Fruit fly (Drosophila melanogaster) whole organism, pupa: ENCODE measurements around the gene Trl.
A peak's percentile ranks its signal among the peaks of the same experiment; 100 is the strongest.

Experiments
- CG10348 ChIP-seq: fragments of 200-800 bp; sonication (Bioruptor generic); IDR thresholded peaks from 2 replicates; pipeline ENCODE4 v1.3.6; 2022; ENCODE audit warnings: missing biosample characterization, missing genetic modification characterization
- CG12605 ChIP-seq: fragments of 200-800 bp; sonication (Bioruptor generic); IDR thresholded peaks from 2 replicates; pipeline ENCODE4 v1.3.6; 2022; ENCODE audit warnings: missing biosample characterization, missing genetic modification characterization
- CG13204 ChIP-seq: fragments of 200-800 bp; sonication (Bioruptor generic); optimal IDR thresholded peaks from 2 replicates; lab custom pipeline; 2018; ENCODE audit warnings: missing biosample characterization, mild to moderate bottlenecking, missing genetic modification characterization, moderate library complexity
- CG14655 ChIP-seq: fragments of 200-800 bp; sonication (Bioruptor generic); optimal IDR thresholded peaks from 3 replicates; lab custom pipeline; 2017; ENCODE audit warnings: mild to moderate bottlenecking, missing biosample characterization, missing genetic modification reagents, missing genetic modification characterization
- CG15710 ChIP-seq: fragments of 200-800 bp; sonication (Bioruptor generic); optimal IDR thresholded peaks from 2 replicates; lab custom pipeline; 2018; ENCODE audit warnings: missing biosample characterization, mild to moderate bottlenecking, missing genetic modification characterization, moderate library complexity
- CG17806 ChIP-seq: fragments of 200-800 bp; sonication (Bioruptor generic); optimal IDR thresholded peaks from 2 replicates; lab custom pipeline; 2018; ENCODE audit warnings: missing biosample characterization, mild to moderate bottlenecking, missing genetic modification characterization, moderate library complexity
- CG32121 ChIP-seq: fragments of 200-800 bp; sonication (Bioruptor generic); IDR thresholded peaks from 2 replicates; pipeline ENCODE4 v1.3.6; 2022; ENCODE audit warnings: missing biosample characterization, missing genetic modification characterization
- CG34367 ChIP-seq: fragments of 200-800 bp; sonication (Bioruptor generic); optimal IDR thresholded peaks from 2 replicates; lab custom pipeline; 2018; ENCODE audit warnings: missing biosample characterization, mild to moderate bottlenecking, missing genetic modification characterization
- CG4496 ChIP-seq: fragments of 200-800 bp; sonication (Bioruptor generic); IDR thresholded peaks from 3 replicates; pipeline ENCODE4 v1.3.6; 2022; ENCODE audit warnings: missing biosample characterization, missing genetic modification characterization
- CG8159 ChIP-seq: fragments of 200-800 bp; sonication (Bioruptor generic); optimal IDR thresholded peaks from 3 replicates; lab custom pipeline; 2018; ENCODE audit warnings: missing biosample characterization, mild to moderate bottlenecking, missing genetic modification characterization, moderate library complexity
- CG8301 ChIP-seq: fragments of 200-800 bp; sonication (Bioruptor generic); optimal IDR thresholded peaks from 2 replicates; lab custom pipeline; 2018; ENCODE audit warnings: missing biosample characterization, mild to moderate bottlenecking, missing genetic modification characterization
- CG9948 ChIP-seq: fragments of 200-800 bp; sonication (Bioruptor generic); optimal IDR thresholded peaks from 2 replicates; lab custom pipeline; 2018; ENCODE audit warnings: missing biosample characterization, mild to moderate bottlenecking, missing genetic modification characterization, moderate library complexity
- D1 ChIP-seq: fragments of 200-800 bp; sonication (Bioruptor generic); optimal IDR thresholded peaks from 2 replicates; lab custom pipeline; 2018; ENCODE audit warnings: missing biosample characterization, mild to moderate bottlenecking, missing genetic modification characterization, moderate library complexity
- EcR ChIP-seq: fragments of 200-800 bp; sonication (Bioruptor generic); optimal IDR thresholded peaks from 3 replicates; lab custom pipeline; 2019; ENCODE audit warnings: missing biosample characterization, missing genetic modification characterization, mild to moderate bottlenecking, moderate library complexity, missing genetic modification reagents
- Ets98B ChIP-seq: fragments of 200-800 bp; sonication (Bioruptor generic); IDR thresholded peaks from 2 replicates; pipeline ENCODE4 v1.3.6; 2022; ENCODE audit warnings: missing biosample characterization, missing genetic modification characterization
- Pif1A ChIP-seq: fragments of 200-800 bp; sonication (Bioruptor generic); optimal IDR thresholded peaks from 3 replicates; lab custom pipeline; 2016; ENCODE audit warnings: missing biosample characterization, missing genetic modification characterization
- Pif1B ChIP-seq: fragments of 200-800 bp; sonication (Bioruptor generic); optimal IDR thresholded peaks from 3 replicates; lab custom pipeline; 2016; ENCODE audit warnings: missing biosample characterization, missing genetic modification characterization
- Snoo ChIP-seq: fragments of 200-800 bp; sonication (Bioruptor generic); optimal IDR thresholded peaks from 3 replicates; lab custom pipeline; 2017; ENCODE audit warnings: missing biosample characterization, mild to moderate bottlenecking, missing genetic modification characterization, inconsistent platforms
- fd96Ca ChIP-seq: fragments of 200-800 bp; sonication (Bioruptor generic); IDR thresholded peaks from 3 replicates; pipeline ENCODE4 v1.3.6; 2022; ENCODE audit warnings: missing biosample characterization, missing genetic modification characterization
- gl ChIP-seq: fragments of 200-800 bp; sonication (Bioruptor generic); optimal IDR thresholded peaks from 2 replicates; lab custom pipeline; 2018; ENCODE audit warnings: missing biosample characterization, mild to moderate bottlenecking, missing genetic modification characterization
- rn ChIP-seq: fragments of 200-800 bp; sonication (Bioruptor generic); IDR thresholded peaks from 2 replicates; pipeline ENCODE4 v1.3.6; 2022; ENCODE audit warnings: missing biosample characterization, missing genetic modification characterization

The Trl gene

dm6 chr3L:14757464-14758384, 3.1 kb downstream of the Trl start, which contains the start of gene CG42507:
Gene CG42507, minus strand, starts transcription at chr3L:14757962.
- TF ChIP-seq CG13204 (GFP tag; lab: Kevin White, UChicago) (peak; percentile 61), Pif1B (GFP tag; lab: Kevin White, UChicago) (peak; percentile 16), CG8301 (no peak), fd96Ca (GFP tag; lab: Robert Waterston, UW) (peak; percentile 50; the same call in 2 of the 3 replicates), gl (tag; lab: Kevin White, UChicago) (peak; percentile 29), CG14655 (no peak), CG32121 (GFP tag; lab: Robert Waterston, UW) (peak; percentile 44), rn (GFP tag; lab: Robert Waterston, UW) (no peak), CG4496 (peak; percentile 6; the same call in 1 of the 3 replicates), Snoo (no peak), CG9948 (tag; lab: Kevin White, UChicago) (no peak), Pif1A (GFP tag; lab: Kevin White, UChicago) (no peak), CG34367 (tag; lab: Kevin White, UChicago) (peak; percentile 33), Ets98B (GFP tag; lab: Robert Waterston, UW) (peak; percentile 61; the same call in 1 of the 2 replicates), CG8159 (peak; percentile 9), CG15710 (peak; percentile 13), EcR (GFP tag; lab: Kevin White, UChicago) (peak; percentile 68), D1 (tag; lab: Kevin White, UChicago) (no peak), CG12605 (GFP tag; lab: Robert Waterston, UW) (peak; percentile 58; the same call in 1 of the 2 replicates), CG17806 (tag; lab: Kevin White, UChicago) (no peak), CG10348 (GFP tag; lab: Robert Waterston, UW) (no peak)
- TF ChIP-seq, all 21 proteins: peak for 12

- peak; percentile 90 for TF ChIP-seq CG8301
- peak; percentile 46 for TF ChIP-seq gl (tag; lab: Kevin White, UChicago)
- TF ChIP-seq Snoo: peak; percentile 86
- TF ChIP-seq D1 (tag; lab: Kevin White, UChicago): peak; percentile 30
- TF ChIP-seq CG14655: peak; percentile 92
- peak; percentile 80 for TF ChIP-seq Pif1A (GFP tag; lab: Kevin White, UChicago)
- TF ChIP-seq rn (GFP tag; lab: Robert Waterston, UW): peak; percentile 87
- TF ChIP-seq CG13204 (GFP tag; lab: Kevin White, UChicago): peak; percentile 74
- TF ChIP-seq CG12605 (GFP tag; lab: Robert Waterston, UW): peak; percentile 92
- peak; percentile 85 for TF ChIP-seq CG8159
- TF ChIP-seq CG17806 (tag; lab: Kevin White, UChicago): peak; percentile 79
- TF ChIP-seq Pif1B (GFP tag; lab: Kevin White, UChicago): peak; percentile 72
- TF ChIP-seq CG10348 (GFP tag; lab: Robert Waterston, UW): peak; percentile 87
- TF ChIP-seq CG34367 (tag; lab: Kevin White, UChicago): peak; percentile 83
- TF ChIP-seq CG4496: peak; percentile 97
- peak; percentile 93 for TF ChIP-seq CG32121 (GFP tag; lab: Robert Waterston, UW)
- no peak for TF ChIP-seq EcR (GFP tag; lab: Kevin White, UChicago)
- TF ChIP-seq CG15710: peak; percentile 83
- TF ChIP-seq fd96Ca (GFP tag; lab: Robert Waterston, UW): peak; percentile 97
- peak; percentile 80 for TF ChIP-seq CG9948 (tag; lab: Kevin White, UChicago)
- TF ChIP-seq Ets98B (GFP tag; lab: Robert Waterston, UW): peak; percentile 94
Measured at dm6 chr3L:14756724-14757463, 4.0 kb downstream of the Trl start.

dm6 chr3L:14755951-14756723, 4.7 kb downstream of the Trl start:
- TF ChIP-seq CG4496: peak; percentile 65; the same call in 2 of the 3 replicates
- peak; percentile 68 for TF ChIP-seq CG10348 (GFP tag; lab: Robert Waterston, UW)
- peak; percentile 17 for TF ChIP-seq rn (GFP tag; lab: Robert Waterston, UW)
- peak; percentile 68 for TF ChIP-seq Snoo
- peak; percentile 75 for TF ChIP-seq CG34367 (tag; lab: Kevin White, UChicago)
- TF ChIP-seq CG12605 (GFP tag; lab: Robert Waterston, UW): peak; percentile 75
- peak; percentile 93 for TF ChIP-seq EcR (GFP tag; lab: Kevin White, UChicago)
- peak; percentile 82 for TF ChIP-seq Pif1A (GFP tag; lab: Kevin White, UChicago)
- peak; percentile 88 for TF ChIP-seq CG8301
- TF ChIP-seq CG15710: peak; percentile 87
- TF ChIP-seq CG32121 (GFP tag; lab: Robert Waterston, UW): peak; percentile 69
- TF ChIP-seq CG8159: peak; percentile 89
- peak; percentile 70 for TF ChIP-seq D1 (tag; lab: Kevin White, UChicago)
- TF ChIP-seq Pif1B (GFP tag; lab: Kevin White, UChicago): peak; percentile 49
- peak; percentile 73 for TF ChIP-seq fd96Ca (GFP tag; lab: Robert Waterston, UW)
- peak; percentile 82 for TF ChIP-seq gl (tag; lab: Kevin White, UChicago)
- peak; percentile 85 for TF ChIP-seq CG17806 (tag; lab: Kevin White, UChicago)
- peak; percentile 84 for TF ChIP-seq CG13204 (GFP tag; lab: Kevin White, UChicago)
- peak; percentile 81 for TF ChIP-seq CG9948 (tag; lab: Kevin White, UChicago)
- peak; percentile 59 for TF ChIP-seq Ets98B (GFP tag; lab: Robert Waterston, UW)
- TF ChIP-seq CG14655: peak; percentile 93
